Worm (Caenorhabditis elegans): ENCODE measurements around the gene W04H10.6.
A peak's percentile ranks its signal among the peaks of the same experiment; 100 is the strongest.

DNA sequence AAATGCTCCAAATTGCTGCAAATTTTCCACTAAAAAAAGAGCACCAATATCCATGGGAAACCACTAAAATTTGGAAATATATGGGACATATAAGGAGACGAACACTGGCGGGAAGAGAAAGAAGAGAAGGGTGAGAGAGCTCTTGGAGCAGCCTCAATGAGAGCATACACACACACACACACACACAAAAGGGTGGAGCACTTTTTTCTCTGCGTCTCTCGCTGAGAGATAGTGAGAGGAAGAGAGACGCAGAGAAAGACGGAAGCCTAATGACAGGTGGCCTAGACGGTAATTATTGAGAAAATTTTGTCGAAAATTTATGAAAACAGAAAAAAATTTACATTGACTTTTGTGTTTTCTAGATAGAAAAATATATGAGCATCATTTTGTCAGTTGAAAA, 14.2 kb upstream of the W04H10.6 start:
- TF ChIP-seq lir-1 (GFP tag; conservative IDR thresholded peaks at IDR 0.05) (no peak), ama-1 (optimal IDR thresholded peaks at IDR 0.05) (no peak), ama-1 (GFP tag; optimal IDR thresholded peaks at IDR 0.05) (no peak), hmg-1.2 (GFP tag; IDR thresholded peaks at IDR 0.05) (peak; percentile 93)
